Worm (Caenorhabditis elegans) whole organism, early embryonic: ENCODE results near the gene H34I24.1.

Experiments
- B0310.2 ChIP-seq: sonication (generic microtip); optimal IDR thresholded peaks from 2 replicates; lab custom pipeline; 2016; ENCODE audit warnings: mild to moderate bottlenecking, missing genetic modification characterization, missing compliant biosample characterization
- F13C5.2 ChIP-seq: sonication (generic microtip); optimal IDR thresholded peaks from 2 replicates; lab custom pipeline; 2017; ENCODE audit warnings: mild to moderate bottlenecking, missing genetic modification characterization, inconsistent platforms, missing compliant biosample characterization
- aly-1 ChIP-seq: sonication (generic microtip); optimal IDR thresholded peaks from 2 replicates; lab custom pipeline; 2016; ENCODE audit warnings: missing genetic modification characterization, missing compliant biosample characterization
- ama-1 ChIP-seq: fragments of 150-350 bp; optimal IDR thresholded peaks from 2 replicates; lab custom pipeline; 2014
- ceh-13 ChIP-seq: fragments of 200-800 bp; sonication (Bioruptor generic); optimal IDR thresholded peaks from 2 replicates; lab custom pipeline; 2018; ENCODE audit warnings: mild to moderate bottlenecking, missing genetic modification characterization, missing compliant biosample characterization
- ceh-36 ChIP-seq: sonication (generic microtip); optimal IDR thresholded peaks from 2 replicates; lab custom pipeline; 2016; ENCODE audit warnings: missing genetic modification characterization, inconsistent platforms, missing compliant biosample characterization
- ets-7 ChIP-seq: sonication (generic microtip); optimal IDR thresholded peaks from 2 replicates; lab custom pipeline; 2016; ENCODE audit warnings: missing genotype, missing genetic modification characterization, missing compliant biosample characterization
- flt-1 ChIP-seq: fragments of 200-800 bp; sonication (Bioruptor generic); IDR thresholded peaks from 2 replicates; pipeline ENCODE4 v1.3.6; 2022; ENCODE audit warnings: missing genetic modification characterization, missing compliant biosample characterization
- hmbx-1 ChIP-seq: sonication (generic microtip); optimal IDR thresholded peaks from 2 replicates; lab custom pipeline; 2016; ENCODE audit warnings: mild to moderate bottlenecking, missing genetic modification characterization, missing compliant biosample characterization
- hmg-4 ChIP-seq: fragments of 200-800 bp; sonication (Bioruptor generic); optimal IDR thresholded peaks from 2 replicates; lab custom pipeline; 2018; ENCODE audit warnings: mild to moderate bottlenecking, missing genetic modification characterization, missing compliant biosample characterization
- hnd-1 ChIP-seq: sonication (generic microtip); optimal IDR thresholded peaks from 2 replicates; lab custom pipeline; 2016; ENCODE audit warnings: missing genetic modification characterization, missing compliant biosample characterization
- pes-1 ChIP-seq: fragments of 200-800 bp; sonication (Bioruptor generic); IDR thresholded peaks from 2 replicates; pipeline ENCODE4 v1.3.6; 2022; ENCODE audit warnings: missing genetic modification reagents, missing genetic modification characterization, missing compliant biosample characterization
- scrt-1 ChIP-seq: fragments of 200-800 bp; sonication (Bioruptor generic); IDR thresholded peaks from 2 replicates; pipeline ENCODE4 v1.3.6; 2022; ENCODE audit warnings: missing genetic modification characterization, missing compliant biosample characterization
- sea-1 ChIP-seq: fragments of 200-800 bp; sonication (Bioruptor generic); conservative IDR thresholded peaks from 2 replicates; pipeline ENCODE4 v1.3.6; 2022; ENCODE audit warnings: missing genetic modification characterization, missing compliant biosample characterization
- tbx-11 ChIP-seq: fragments of 200-800 bp; sonication (Bioruptor generic); IDR thresholded peaks from 2 replicates; pipeline ENCODE4 v1.3.6; 2022; ENCODE audit warnings: missing genetic modification characterization, missing compliant biosample characterization
- tbx-37 ChIP-seq: fragments of 200-800 bp; sonication (Bioruptor generic); conservative IDR thresholded peaks from 2 replicates; pipeline ENCODE4 v1.3.6; 2022; ENCODE audit warnings: missing genetic modification reagents, missing genetic modification characterization, missing compliant biosample characterization
- tra-4 ChIP-seq: sonication (generic microtip); optimal IDR thresholded peaks from 2 replicates; lab custom pipeline; 2017; ENCODE audit warnings: missing genetic modification characterization, missing compliant biosample characterization

Gene H34I24.1

ce11 chrIII:2836339-2836738 lies 10.5 kb upstream of the H34I24.1 start, which contains the start of gene josd-1:
josd-1 (plus strand) TSS chrIII:2836639.
- TF ChIP-seq sea-1 (GFP tag; lab: Robert Waterston, UW), result no peak
- no peak for TF ChIP-seq tra-4 (tag; lab: Kevin White, UChicago)
- TF ChIP-seq tbx-37 (GFP tag; lab: Robert Waterston, UW), result no peak
- no peak for TF ChIP-seq flt-1 (GFP tag; lab: Robert Waterston, UW)
- TF ChIP-seq pes-1 (GFP tag; lab: Robert Waterston, UW), result no peak
- TF ChIP-seq ama-1 (lab: Kevin White, UChicago), result no peak
- no peak for TF ChIP-seq hnd-1

- TF ChIP-seq tra-4 (tag; lab: Kevin White, UChicago) (no peak), pes-1 (GFP tag; lab: Robert Waterston, UW) (no peak), B0310.2 (tag; lab: Kevin White, UChicago) (no peak), scrt-1 (GFP tag; lab: Robert Waterston, UW) (no peak)
Measured at ce11 chrIII:2840877-2841540, 5.8 kb upstream of the H34I24.1 start, which contains the start of gene Y71H2AR.2. Y71H2AR.2 (minus strand) TSS chrIII:2840927.

- TF ChIP-seq hmbx-1 (no peak), ama-1 (lab: Kevin White, UChicago) (no peak), hmg-4 (GFP tag; lab: Kevin White, UChicago) (no peak), B0310.2 (tag; lab: Kevin White, UChicago) (no peak)
Measured at ce11 chrIII:2841856-2842373, 4.9 kb upstream of the H34I24.1 start, which contains the start of gene H34I24.2. H34I24.2 (plus strand) TSS chrIII:2842044.

DNA sequence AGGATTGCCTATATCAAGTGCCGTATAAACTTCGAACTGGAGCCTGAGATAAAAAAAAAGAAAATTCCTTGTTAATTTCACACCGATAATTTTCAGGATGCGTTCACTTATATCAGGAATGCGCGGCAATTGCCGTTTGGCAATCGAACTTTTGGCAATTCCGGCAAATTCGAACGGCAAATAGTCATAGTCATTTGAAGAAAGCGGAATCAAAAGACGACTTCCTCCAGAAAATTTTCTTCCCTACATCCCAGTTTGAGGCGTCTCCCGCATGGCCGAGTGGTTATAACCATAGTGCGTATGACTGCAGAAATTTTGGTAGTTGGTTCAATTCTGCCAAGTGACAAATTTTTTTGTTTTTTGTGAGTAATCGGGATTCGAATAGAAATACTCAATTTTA lies 9.1 kb downstream of the H34I24.1 start, which contains the start of gene F56F11.4:
TSS of gene F56F11.4 (plus strand) at position 301 of the 400 bp plus-strand sequence.
- TF ChIP-seq ceh-36 (tag; lab: Kevin White, UChicago) (no peak), ceh-13 (no peak), ets-7 (tag; lab: Kevin White, UChicago) (no peak), flt-1 (GFP tag; lab: Robert Waterston, UW) (no peak), hmbx-1 (no peak), tra-4 (tag; lab: Kevin White, UChicago) (no peak), sea-1 (GFP tag; lab: Robert Waterston, UW) (no peak), B0310.2 (tag; lab: Kevin White, UChicago) (no peak), aly-1 (tag; lab: Kevin White, UChicago) (no peak), tbx-11 (no peak), tbx-37 (GFP tag; lab: Robert Waterston, UW) (no peak), hmg-4 (GFP tag; lab: Kevin White, UChicago) (no peak)

DNA sequence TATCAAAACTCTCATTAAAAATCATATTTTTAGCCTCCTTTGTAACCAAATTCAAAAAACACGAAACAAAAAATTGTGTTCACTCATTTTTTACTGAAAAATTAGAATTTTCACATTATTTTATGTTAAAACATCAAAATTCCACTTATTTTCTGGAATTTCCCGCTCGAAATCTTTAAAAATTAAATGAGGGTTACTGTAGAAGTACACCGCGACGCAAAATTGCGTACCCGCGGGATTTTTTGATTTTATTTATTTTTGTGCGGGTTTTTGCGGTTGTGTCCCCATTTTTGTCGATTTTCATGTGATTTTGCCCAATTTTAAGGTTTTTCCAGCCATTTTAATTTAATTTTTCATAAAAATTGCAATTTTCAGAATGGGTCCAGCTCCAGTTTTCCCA lies 11.5 kb downstream of the H34I24.1 start:
- TF ChIP-seq aly-1 (tag; lab: Kevin White, UChicago) (no peak), sea-1 (GFP tag; lab: Robert Waterston, UW) (no peak), tra-4 (tag; lab: Kevin White, UChicago) (no peak), ceh-13 (no peak), tbx-11 (no peak)

DNA sequence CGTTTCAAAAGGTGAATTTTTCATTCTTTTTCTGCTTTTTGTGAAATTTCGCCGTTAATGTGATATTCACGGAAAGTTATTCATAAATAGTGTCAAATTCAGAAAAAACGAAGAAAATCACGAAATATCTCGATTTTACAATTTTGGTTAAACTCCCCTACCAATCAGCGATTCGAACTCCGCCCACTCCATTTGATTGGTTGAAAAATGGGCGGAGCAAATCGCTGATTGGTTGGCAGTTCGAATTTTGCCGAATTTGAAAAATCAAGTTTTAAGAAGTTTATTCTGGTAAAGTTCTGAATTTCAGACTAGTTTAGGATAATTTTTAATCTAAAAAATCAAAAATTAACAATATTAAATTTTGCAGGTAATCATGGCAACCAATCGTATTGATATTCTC lies 17.8 kb downstream of the H34I24.1 start:
- no peak for TF ChIP-seq tbx-11
- TF ChIP-seq hnd-1, result no peak
- TF ChIP-seq flt-1 (GFP tag; lab: Robert Waterston, UW), result no peak
- TF ChIP-seq tra-4 (tag; lab: Kevin White, UChicago), result no peak
- TF ChIP-seq ets-7 (tag; lab: Kevin White, UChicago), result no peak
- TF ChIP-seq F13C5.2 (tag; lab: Kevin White, UChicago), result no peak
- no peak for TF ChIP-seq pes-1 (GFP tag; lab: Robert Waterston, UW)
- TF ChIP-seq sea-1 (GFP tag; lab: Robert Waterston, UW), result no peak
- no peak for TF ChIP-seq aly-1 (tag; lab: Kevin White, UChicago)
- no peak for TF ChIP-seq ceh-13
- TF ChIP-seq ama-1 (lab: Kevin White, UChicago), result no peak
- TF ChIP-seq ceh-36 (tag; lab: Kevin White, UChicago), result no peak

ce11 chrIII:2866597-2866996 lies 19.8 kb downstream of the H34I24.1 start:
- TF ChIP-seq hnd-1, result no peak
- no peak for TF ChIP-seq tbx-37 (GFP tag; lab: Robert Waterston, UW)
- TF ChIP-seq F13C5.2 (tag; lab: Kevin White, UChicago), result no peak
- no peak for TF ChIP-seq aly-1 (tag; lab: Kevin White, UChicago)
- no peak for TF ChIP-seq ets-7 (tag; lab: Kevin White, UChicago)
- TF ChIP-seq ceh-36 (tag; lab: Kevin White, UChicago), result no peak
- no peak for TF ChIP-seq tra-4 (tag; lab: Kevin White, UChicago)
- TF ChIP-seq hmbx-1, result no peak
- TF ChIP-seq tbx-11, result no peak

- TF ChIP-seq tbx-37 (GFP tag; lab: Robert Waterston, UW) (no peak), hnd-1 (no peak), ets-7 (tag; lab: Kevin White, UChicago) (no peak), hmbx-1 (no peak), F13C5.2 (tag; lab: Kevin White, UChicago) (no peak), ama-1 (lab: Kevin White, UChicago) (no peak), ceh-36 (tag; lab: Kevin White, UChicago) (no peak), ceh-13 (no peak), tbx-11 (no peak), aly-1 (tag; lab: Kevin White, UChicago) (no peak), tra-4 (tag; lab: Kevin White, UChicago) (no peak), pes-1 (GFP tag; lab: Robert Waterston, UW) (no peak), scrt-1 (GFP tag; lab: Robert Waterston, UW) (no peak), B0310.2 (tag; lab: Kevin White, UChicago) (no peak), hmg-4 (GFP tag; lab: Kevin White, UChicago) (no peak)
Measured at ce11 chrIII:2868416-2868815, 21.6 kb downstream of the H34I24.1 start.
